Fruit fly (Drosophila melanogaster): ENCODE measurements around the gene CG13733.

Gene CG13733

dm6 chr3L:17432947-17433346, 45.8 kb downstream of the CG13733 start, which contains the start of gene frc (continued):
- TF ChIP-seq prd (optimal IDR thresholded peaks at IDR 0.05) (no peak), prd (GFP tag; IDR thresholded peaks at IDR 0.05) (no peak)

- TF ChIP-seq sens (GFP tag), result peak; percentile 79
- TF ChIP-seq CG7745 (tag; optimal IDR thresholded peaks at IDR 0.05), result no peak
- peak; percentile 5 for TF ChIP-seq CG9817 (tag; optimal IDR thresholded peaks at IDR 0.05)
- no peak for TF ChIP-seq CG6813 (GFP tag; optimal IDR thresholded peaks at IDR 0.05)
- no peak for TF ChIP-seq CG8089 (GFP tag; optimal IDR thresholded peaks at IDR 0.05)
- peak; percentile 5 for TF ChIP-seq phol (tag; optimal IDR thresholded peaks at IDR 0.05)
- no peak; the same call in 2 of the 3 replicates for TF ChIP-seq tgo (GFP tag; IDR thresholded peaks at IDR 0.05)
- TF ChIP-seq Mes4 (GFP tag; optimal IDR thresholded peaks at IDR 0.05), result no peak
- no peak for TF ChIP-seq gt (GFP tag; IDR thresholded peaks at IDR 0.05)
- no peak for TF ChIP-seq otp (GFP tag; IDR thresholded peaks at IDR 0.05)
- no peak for TF ChIP-seq br (optimal IDR thresholded peaks at IDR 0.05)
- peak; percentile 11 for TF ChIP-seq CG13296 (GFP tag; optimal IDR thresholded peaks at IDR 0.05)
- TF ChIP-seq tll (GFP tag; optimal IDR thresholded peaks at IDR 0.05), result no peak
- TF ChIP-seq CG18011 (GFP tag; optimal IDR thresholded peaks at IDR 0.05), result no peak
- TF ChIP-seq Chrac-16 (GFP tag; optimal IDR thresholded peaks at IDR 0.05), result no peak
- TF ChIP-seq mam (GFP tag; optimal IDR thresholded peaks at IDR 0.05), result no peak
- no peak for TF ChIP-seq CG10565 (GFP tag; optimal IDR thresholded peaks at IDR 0.05)
- TF ChIP-seq emc (GFP tag; optimal IDR thresholded peaks at IDR 0.05), result no peak
- no peak for TF ChIP-seq CG30020 (tag; optimal IDR thresholded peaks at IDR 0.05)
- no peak for TF ChIP-seq CG10654 (GFP tag; optimal IDR thresholded peaks at IDR 0.05)
- peak; percentile 15 for TF ChIP-seq CG11504 (tag; optimal IDR thresholded peaks at IDR 0.05)
- TF ChIP-seq CG3163 (GFP tag; optimal IDR thresholded peaks at IDR 0.05), result no peak
- TF ChIP-seq CG43689 (GFP tag; IDR thresholded peaks at IDR 0.05), result no peak
- TF ChIP-seq CG1529 (GFP tag; optimal IDR thresholded peaks at IDR 0.05), result no peak
- peak; percentile 35; the same call in 1 of the 3 replicates for TF ChIP-seq row (GFP tag; IDR thresholded peaks at IDR 0.05)
- no peak for TF ChIP-seq kni (GFP tag; optimal IDR thresholded peaks at IDR 0.05)
- TF ChIP-seq aop (GFP tag; IDR thresholded peaks at IDR 0.05), result no peak
- TF ChIP-seq CG8359 (GFP tag; optimal IDR thresholded peaks at IDR 0.05; ENCODE audit: borderline replicate concordance), result no peak
- no peak for TF ChIP-seq CG16779 (GFP tag; IDR thresholded peaks at IDR 0.05)
- no peak for TF ChIP-seq CG3726 (GFP tag; IDR thresholded peaks at IDR 0.05)
- no peak for TF ChIP-seq CG10366 (GFP tag; IDR thresholded peaks at IDR 0.05)
- TF ChIP-seq Asciz (GFP tag; optimal IDR thresholded peaks at IDR 0.05), result peak; percentile 30
- no peak for TF ChIP-seq gsb-n (tag; optimal IDR thresholded peaks at IDR 0.05)
- TF ChIP-seq luna (GFP tag; optimal IDR thresholded peaks at IDR 0.05), result no peak
- TF ChIP-seq CG18599 (GFP tag; optimal IDR thresholded peaks at IDR 0.05), result no peak
- TF ChIP-seq CHES-1-like (GFP tag; optimal IDR thresholded peaks at IDR 0.05), result peak; percentile 12
- TF ChIP-seq twi (tag; optimal IDR thresholded peaks at IDR 0.05), result no peak
- TF ChIP-seq CG10147 (GFP tag; optimal IDR thresholded peaks at IDR 0.05), result peak; percentile 22
- no peak for TF ChIP-seq HLH54F (GFP tag; optimal IDR thresholded peaks at IDR 0.05)
- no peak for TF ChIP-seq Lhr (GFP tag; optimal IDR thresholded peaks at IDR 0.05)
- no peak for TF ChIP-seq wek (GFP tag; optimal IDR thresholded peaks at IDR 0.05)
- TF ChIP-seq CG31388 (GFP tag; optimal IDR thresholded peaks at IDR 0.05), result no peak
- TF ChIP-seq pnt (GFP tag; optimal IDR thresholded peaks at IDR 0.05), result no peak
- TF ChIP-seq caup (GFP tag; optimal IDR thresholded peaks at IDR 0.05; ENCODE audit: severe bottlenecking), result peak; percentile 5
- TF ChIP-seq HmgD (GFP tag; optimal IDR thresholded peaks at IDR 0.05), result no peak
- no peak for TF ChIP-seq pan (optimal IDR thresholded peaks at IDR 0.05)
- TF ChIP-seq pan (GFP tag; optimal IDR thresholded peaks at IDR 0.05 in 1 of 2, IDR thresholded peaks at IDR 0.05 in 1 of 2), result no peak
Observed at dm6 chr3L:17430957-17431585, 47.7 kb downstream of the CG13733 start.
